Worm (Caenorhabditis elegans) whole organism, L2 larva: ENCODE results near the gene D1086.7.

Source experiments
- R02D3.7 ChIP-seq: fragments of 150-350 bp; optimal IDR thresholded peaks from 2 replicates; lab custom pipeline; 2014; ENCODE audit warnings: missing biosample characterization, missing genetic modification characterization
- aly-2 ChIP-seq: fragments of 150-350 bp; optimal IDR thresholded peaks from 2 replicates; lab custom pipeline; 2014; ENCODE audit warnings: missing biosample characterization, missing genetic modification characterization
- elt-1 ChIP-seq: fragments of 150-350 bp; optimal IDR thresholded peaks from 2 replicates; lab custom pipeline; 2014; ENCODE audit warnings: missing biosample characterization, missing genetic modification characterization
- lin-13 ChIP-seq: fragments of 150-350 bp; optimal IDR thresholded peaks from 2 replicates; lab custom pipeline; 2014; ENCODE audit warnings: missing biosample characterization, missing genetic modification reagents, missing genetic modification characterization
- mdl-1 ChIP-seq, 2 experiments: fragments of 150-350 bp in 1 of 2; sonication (generic microtip) in 1 of 2; optimal IDR thresholded peaks; 2 replicates each; lab custom pipeline; 2017; ENCODE audit warnings: missing biosample characterization in 2 of 2, missing genetic modification characterization in 2 of 2
- nhr-11 ChIP-seq: fragments of 150-350 bp; optimal IDR thresholded peaks from 2 replicates; lab custom pipeline; 2014; ENCODE audit warnings: missing biosample characterization, missing genetic modification characterization
- nhr-6 ChIP-seq: fragments of 150-350 bp; optimal IDR thresholded peaks from 2 replicates; lab custom pipeline; 2014; ENCODE audit warnings: missing biosample characterization, missing genetic modification characterization
- skn-1 ChIP-seq: sonication (generic microtip); optimal IDR thresholded peaks from 2 replicates; lab custom pipeline; 2017; ENCODE audit warnings: missing biosample characterization, missing genetic modification characterization
- unc-55 ChIP-seq: fragments of 150-350 bp; sonication (generic microtip); optimal IDR thresholded peaks from 3 replicates; lab custom pipeline; 2014; ENCODE audit warnings: missing biosample characterization, missing genetic modification reagents, missing genetic modification characterization
- unc-62 ChIP-seq: fragments of 150-350 bp; optimal IDR thresholded peaks from 2 replicates; lab custom pipeline; 2014; ENCODE audit warnings: missing biosample characterization, missing genetic modification reagents, missing genetic modification characterization
- ztf-11 ChIP-seq: sonication (generic microtip); optimal IDR thresholded peaks from 2 replicates; lab custom pipeline; 2017; ENCODE audit warnings: missing biosample characterization, missing genetic modification characterization
- ztf-4 ChIP-seq: fragments of 150-350 bp; optimal IDR thresholded peaks from 2 replicates; lab custom pipeline; 2014; ENCODE audit warnings: missing biosample characterization, missing genetic modification characterization

- TF ChIP-seq aly-2 (no peak), unc-55 (GFP tag; lab: Kevin White, UChicago) (no peak), nhr-6 (tag; lab: Kevin White, UChicago) (no peak), ztf-11 (tag; lab: Kevin White, UChicago) (no peak), skn-1 (tag; lab: Kevin White, UChicago) (no peak), R02D3.7 (no peak), unc-62 (GFP tag; lab: Kevin White, UChicago) (no peak), elt-1 (no peak), mdl-1 (tag; optimal IDR thresholded peaks at IDR 0.05; lab: Kevin White, UChicago) (no peak), nhr-11 (tag; lab: Kevin White, UChicago) (no peak), ztf-4 (tag; lab: Kevin White, UChicago) (no peak), lin-13 (GFP tag; lab: Kevin White, UChicago) (no peak)
Measured at ce11 chrV:14082453-14082852, 1.6 kb upstream of the D1086.7 start, which contains the start of gene D1086.10.
